Worm (Caenorhabditis elegans) whole organism, L2 larva: ENCODE results near the gene C45B11.2.

Source experiments
- aly-2 ChIP-seq: fragments of 150-350 bp; optimal IDR thresholded peaks from 2 replicates; lab custom pipeline; 2014; ENCODE audit warnings: missing biosample characterization, missing genetic modification characterization
- elt-3 ChIP-seq: sonication (generic microtip); optimal IDR thresholded peaks from 2 replicates; lab custom pipeline; 2017; ENCODE audit warnings: missing biosample characterization, missing genetic modification characterization
- lin-11 ChIP-seq: fragments of 150-350 bp; sonication (generic microtip); optimal IDR thresholded peaks from 2 replicates; lab custom pipeline; 2014; ENCODE audit warnings: missing biosample characterization, missing genetic modification characterization, inconsistent platforms, mixed read lengths
- lin-13 ChIP-seq: fragments of 150-350 bp; optimal IDR thresholded peaks from 2 replicates; lab custom pipeline; 2014; ENCODE audit warnings: missing biosample characterization, missing genetic modification reagents, missing genetic modification characterization
- lsy-2 ChIP-seq, 2 experiments: fragments of 150-350 bp in 1 of 2; sonication (generic microtip) in 1 of 2; optimal IDR thresholded peaks; 2 replicates each; lab custom pipeline; 2014 to 2017; ENCODE audit warnings: missing biosample characterization in 2 of 2, missing genetic modification characterization in 2 of 2
- nhr-23 ChIP-seq: fragments of 150-350 bp; optimal IDR thresholded peaks from 2 replicates; lab custom pipeline; 2014; ENCODE audit warnings: missing biosample characterization, missing genetic modification reagents, missing genetic modification characterization
- skn-1 ChIP-seq: sonication (generic microtip); optimal IDR thresholded peaks from 2 replicates; lab custom pipeline; 2017; ENCODE audit warnings: missing biosample characterization, missing genetic modification characterization
- zag-1 ChIP-seq: fragments of 150-350 bp; optimal IDR thresholded peaks from 2 replicates; lab custom pipeline; 2014; ENCODE audit warnings: missing biosample characterization, missing genetic modification characterization

ce11 chrV:11011807-11012206 is 30.7 kb upstream of the C45B11.2 start:
- TF ChIP-seq lin-11 (tag; lab: Kevin White, UChicago), result no peak
- TF ChIP-seq zag-1 (tag; lab: Kevin White, UChicago), result no peak
- no peak for TF ChIP-seq elt-3 (tag; lab: Kevin White, UChicago)
- no peak for TF ChIP-seq nhr-23 (tag; lab: Kevin White, UChicago)
- TF ChIP-seq lin-13 (GFP tag; lab: Kevin White, UChicago), result no peak
- no peak for TF ChIP-seq skn-1
- TF ChIP-seq lsy-2 (tag; optimal IDR thresholded peaks at IDR 0.05; lab: Kevin White, UChicago), result no peak
- no peak for TF ChIP-seq aly-2 (tag; lab: Kevin White, UChicago)
